Fruit fly (Drosophila melanogaster): ENCODE measurements around the gene sov.
A peak's percentile ranks its signal among the peaks of the same experiment; 100 is the strongest.

The sov gene

DNA sequence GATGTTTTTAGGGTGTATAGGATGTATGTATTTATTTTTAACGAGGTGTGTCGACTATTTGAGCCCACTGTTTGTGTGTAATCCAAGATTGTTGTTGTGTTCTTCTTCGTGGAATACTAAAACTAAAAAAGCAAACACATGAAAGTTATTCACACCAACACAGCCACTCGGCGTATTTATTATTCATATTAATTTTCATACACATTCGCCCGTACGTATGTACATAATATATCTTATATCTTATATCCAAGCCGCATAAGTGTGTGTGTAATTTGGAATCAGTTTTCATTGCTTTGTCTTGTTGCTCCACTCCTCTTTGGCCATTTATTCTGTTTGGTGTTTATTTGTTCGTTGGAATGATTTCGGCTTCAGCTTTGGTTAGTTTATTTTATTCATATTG lies 45.5 kb upstream of the sov start (continued):
- 0 out of 4 replicates have a peak, but pooled peaks have one; percentile 29 for TF ChIP-seq chinmo (GFP tag; IDR thresholded peaks at IDR 0.05; ENCODE audit: partially characterized antibody)
- no peak for TF ChIP-seq CG12391 (tag; optimal IDR thresholded peaks at IDR 0.05)
- no peak for TF ChIP-seq CG1024 (GFP tag; IDR thresholded peaks at IDR 0.05)
- TF ChIP-seq CG3847 (GFP tag; IDR thresholded peaks at IDR 0.05): no peak
- no peak for TF ChIP-seq grn (GFP tag; optimal IDR thresholded peaks at IDR 0.05)
- TF ChIP-seq crc (GFP tag; optimal IDR thresholded peaks at IDR 0.05): no peak
- TF ChIP-seq CG12071 (GFP tag; optimal IDR thresholded peaks at IDR 0.05): no peak
- no peak for TF ChIP-seq CG18011 (GFP tag; optimal IDR thresholded peaks at IDR 0.05)
- no peak for TF ChIP-seq Xrp1 (GFP tag; IDR thresholded peaks at IDR 0.05)
- TF ChIP-seq ap (GFP tag; IDR thresholded peaks at IDR 0.05): no peak
- no peak for TF ChIP-seq vvl (GFP tag; IDR thresholded peaks at IDR 0.05)
- no peak for TF ChIP-seq Kr (GFP tag; optimal IDR thresholded peaks at IDR 0.05)
- TF ChIP-seq Opbp (GFP tag; IDR thresholded peaks at IDR 0.05; ENCODE audit: partially characterized antibody): no peak
- no peak for TF ChIP-seq Atf6 (GFP tag; IDR thresholded peaks at IDR 0.05)
- TF ChIP-seq Antp (GFP tag; optimal IDR thresholded peaks at IDR 0.05): no peak
- TF ChIP-seq CG15696 (tag; optimal IDR thresholded peaks at IDR 0.05): no peak
- TF ChIP-seq CG4360 (GFP tag; IDR thresholded peaks at IDR 0.05): no peak
- no peak for TF ChIP-seq CG12744 (GFP tag; optimal IDR thresholded peaks at IDR 0.05)
- no peak for TF ChIP-seq CG2129 (GFP tag; IDR thresholded peaks at IDR 0.05; ENCODE audit: partially characterized antibody)
- TF ChIP-seq aop (GFP tag; IDR thresholded peaks at IDR 0.05): no peak
- no peak for TF ChIP-seq crp (GFP tag; optimal IDR thresholded peaks at IDR 0.05)
- no peak for TF ChIP-seq CG3995 (GFP tag; optimal IDR thresholded peaks at IDR 0.05)
- no peak for TF ChIP-seq Doc3 (GFP tag; IDR thresholded peaks at IDR 0.05; ENCODE audit: partially characterized antibody)
- TF ChIP-seq crol (GFP tag; IDR thresholded peaks at IDR 0.05): no peak
- no peak for TF ChIP-seq run (tag; optimal IDR thresholded peaks at IDR 0.05)
- no peak for TF ChIP-seq Hr51 (GFP tag; optimal IDR thresholded peaks at IDR 0.05)
- TF ChIP-seq CG34376 (GFP tag; optimal IDR thresholded peaks at IDR 0.05): no peak
- TF ChIP-seq danr (GFP tag; IDR thresholded peaks at IDR 0.05): no peak
- TF ChIP-seq Tbp (GFP tag; optimal IDR thresholded peaks at IDR 0.05): no peak
- TF ChIP-seq Hr39 (optimal IDR thresholded peaks at IDR 0.05): no peak
- no peak for TF ChIP-seq CG1647 (GFP tag; optimal IDR thresholded peaks at IDR 0.05)
- TF ChIP-seq otp (GFP tag; IDR thresholded peaks at IDR 0.05): peak; percentile 40; the same call in 1 of the 3 replicates
- TF ChIP-seq Rfx (GFP tag; IDR thresholded peaks at IDR 0.05): 0 out of 2 replicates have a peak, but pooled peaks have one; percentile 7
- TF ChIP-seq amos (GFP tag; IDR thresholded peaks at IDR 0.05; ENCODE audit: partially characterized antibody): no peak
- TF ChIP-seq Atf-2 (GFP tag; optimal IDR thresholded peaks at IDR 0.05): no peak
- TF ChIP-seq CG34224 (GFP tag; IDR thresholded peaks at IDR 0.05; ENCODE audit: partially characterized antibody): no peak
- TF ChIP-seq NC2α (GFP tag; optimal IDR thresholded peaks at IDR 0.05): no peak
- no peak for TF ChIP-seq ase (GFP tag; IDR thresholded peaks at IDR 0.05)
- peak; percentile 54 for TF ChIP-seq sens (GFP tag)
- no peak for TF ChIP-seq zen2 (GFP tag; IDR thresholded peaks at IDR 0.05; ENCODE audit: partially characterized antibody)
- no peak for TF ChIP-seq onecut (GFP tag; IDR thresholded peaks at IDR 0.05)
- no peak for TF ChIP-seq tin (GFP tag; optimal IDR thresholded peaks at IDR 0.05)
- no peak for TF ChIP-seq Usf (GFP tag; optimal IDR thresholded peaks at IDR 0.05)
- peak; percentile 4 for TF ChIP-seq CG10543 (GFP tag; optimal IDR thresholded peaks at IDR 0.05)
- TF ChIP-seq B-H1 (GFP tag; IDR thresholded peaks at IDR 0.05): no peak
- no peak for TF ChIP-seq HLH4C (GFP tag; IDR thresholded peaks at IDR 0.05; ENCODE audit: partially characterized antibody)
- TF ChIP-seq CG12299 (tag; optimal IDR thresholded peaks at IDR 0.05): no peak
- TF ChIP-seq Bdp1 (GFP tag; optimal IDR thresholded peaks at IDR 0.05): no peak
- TF ChIP-seq shn (GFP tag; optimal IDR thresholded peaks at IDR 0.05): no peak
- TF ChIP-seq Dip3 (GFP tag; optimal IDR thresholded peaks at IDR 0.05): no peak
- no peak for TF ChIP-seq Fer3 (tag; optimal IDR thresholded peaks at IDR 0.05)
- TF ChIP-seq tup (GFP tag; optimal IDR thresholded peaks at IDR 0.05): no peak
